Worm (Caenorhabditis elegans) whole organism, L2 larva: ENCODE data around the gene C40A11.2.

Experiments
- F13H6.1 ChIP-seq: sonication (generic microtip); optimal IDR thresholded peaks from 2 replicates; lab custom pipeline; 2016; ENCODE audit warnings: missing genetic modification characterization, missing compliant biosample characterization
- R02D3.7 ChIP-seq: fragments of 150-350 bp; optimal IDR thresholded peaks from 2 replicates; lab custom pipeline; 2014; ENCODE audit warnings: missing biosample characterization, missing genetic modification characterization
- ZK546.5 ChIP-seq: sonication (generic microtip); optimal IDR thresholded peaks from 2 replicates; lab custom pipeline; 2017; ENCODE audit warnings: missing biosample characterization, missing genetic modification characterization
- ama-1 ChIP-seq: fragments of 150-350 bp; optimal IDR thresholded peaks from 2 replicates; lab custom pipeline; 2018; ENCODE audit warnings: inconsistent platforms
- dmd-4 ChIP-seq: sonication (generic microtip); optimal IDR thresholded peaks from 2 replicates; lab custom pipeline; 2017; ENCODE audit warnings: missing biosample characterization, missing genetic modification characterization
- lsy-2 ChIP-seq, 2 experiments: fragments of 150-350 bp in 1 of 2; sonication (generic microtip) in 1 of 2; optimal IDR thresholded peaks; 2 replicates each; lab custom pipeline; 2014 to 2017; ENCODE audit warnings: missing biosample characterization in 2 of 2, missing genetic modification characterization in 2 of 2
- mab-5 ChIP-seq: fragments of 150-350 bp; optimal IDR thresholded peaks from 2 replicates; lab custom pipeline; 2014; ENCODE audit warnings: missing biosample characterization, missing genetic modification characterization
- nhr-11 ChIP-seq: fragments of 150-350 bp; optimal IDR thresholded peaks from 2 replicates; lab custom pipeline; 2014; ENCODE audit warnings: missing biosample characterization, missing genetic modification characterization
- nhr-12 ChIP-seq: fragments of 150-350 bp; optimal IDR thresholded peaks from 2 replicates; lab custom pipeline; 2014; ENCODE audit warnings: missing biosample characterization, missing genetic modification characterization
- nhr-23 ChIP-seq: fragments of 150-350 bp; optimal IDR thresholded peaks from 2 replicates; lab custom pipeline; 2014; ENCODE audit warnings: missing biosample characterization, missing genetic modification reagents, missing genetic modification characterization
- skn-1 ChIP-seq: sonication (generic microtip); optimal IDR thresholded peaks from 2 replicates; lab custom pipeline; 2017; ENCODE audit warnings: missing biosample characterization, missing genetic modification characterization
- unc-39 ChIP-seq: fragments of 150-350 bp; optimal IDR thresholded peaks from 2 replicates; lab custom pipeline; 2014; ENCODE audit warnings: missing biosample characterization, missing genetic modification characterization
- zag-1 ChIP-seq: fragments of 150-350 bp; optimal IDR thresholded peaks from 2 replicates; lab custom pipeline; 2014; ENCODE audit warnings: missing biosample characterization, missing genetic modification characterization
- ztf-11 ChIP-seq: sonication (generic microtip); optimal IDR thresholded peaks from 2 replicates; lab custom pipeline; 2017; ENCODE audit warnings: missing biosample characterization, missing genetic modification characterization

DNA sequence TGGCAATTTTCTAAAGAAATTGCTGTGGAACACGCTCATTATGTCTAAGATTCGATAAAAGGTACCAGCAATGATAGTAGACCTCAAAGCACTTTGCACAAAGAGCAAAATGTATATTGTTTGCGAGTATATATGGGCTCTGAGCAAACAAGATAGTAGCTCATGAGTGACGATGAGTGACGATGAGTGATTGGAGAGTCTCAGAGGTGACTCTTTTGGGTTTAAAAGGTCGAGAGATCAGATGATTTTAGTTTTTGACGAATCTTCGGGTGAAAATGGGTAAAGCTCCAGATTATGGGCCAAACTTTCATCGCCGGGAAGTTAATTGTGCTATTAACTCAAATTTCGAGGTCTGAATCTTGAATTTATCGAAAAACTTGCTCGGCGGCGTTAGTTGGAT, 50.0 kb downstream of the C40A11.2 start:
- TF ChIP-seq zag-1 (tag; lab: Kevin White, UChicago) (no peak), lsy-2 (tag; optimal IDR thresholded peaks at IDR 0.05; lab: Kevin White, UChicago) (no peak), R02D3.7 (tag; lab: Kevin White, UChicago) (no peak), ZK546.5 (tag; lab: Kevin White, UChicago) (no peak), nhr-12 (no peak), nhr-23 (tag; lab: Kevin White, UChicago) (no peak), mab-5 (no peak), ama-1 (lab: Kevin White, UChicago) (no peak), ztf-11 (tag; lab: Kevin White, UChicago) (no peak), nhr-11 (tag; lab: Kevin White, UChicago) (no peak), unc-39 (tag; lab: Kevin White, UChicago) (no peak), dmd-4 (tag; lab: Kevin White, UChicago) (no peak), skn-1 (tag; lab: Kevin White, UChicago) (no peak), F13H6.1 (tag; lab: Kevin White, UChicago) (no peak)
